Worm (Caenorhabditis elegans): ENCODE results near the gene pqn-27.

The pqn-27 gene

DNA sequence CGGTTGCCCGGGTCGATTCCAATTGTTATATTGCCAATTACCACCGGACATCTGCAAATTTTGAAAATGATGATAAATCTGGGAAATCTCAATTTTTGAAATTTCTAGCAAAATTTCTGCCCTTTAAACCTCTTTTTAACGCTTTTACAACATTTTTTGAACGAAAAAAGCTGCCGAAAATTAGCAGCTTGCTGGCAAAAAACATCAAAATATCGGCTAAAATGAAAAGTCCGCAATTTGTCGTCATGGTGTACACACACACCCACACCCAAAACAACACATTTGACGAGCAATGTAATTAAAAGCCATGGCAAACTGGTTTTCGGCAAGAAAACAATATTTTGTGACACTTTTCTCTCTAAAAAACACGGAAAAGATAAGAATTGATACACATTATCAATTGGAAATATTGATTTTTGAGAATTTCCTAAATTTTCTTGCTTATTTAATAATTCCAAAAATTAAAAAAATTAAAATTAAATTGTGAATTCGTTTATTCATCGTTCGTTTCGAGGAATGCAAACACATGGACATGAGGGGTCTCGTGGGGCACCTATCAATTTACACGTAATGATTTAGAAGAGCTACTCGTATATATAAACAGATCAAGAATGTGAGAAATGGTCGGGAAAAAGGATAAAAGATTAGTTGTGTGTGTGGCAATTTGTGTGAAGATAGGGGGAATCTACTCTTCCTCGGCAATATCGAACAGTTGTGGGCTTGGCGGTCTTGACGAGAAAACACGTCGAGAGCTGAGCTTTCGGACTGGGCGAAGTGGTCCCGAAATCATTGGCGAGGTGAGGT is at the start of gene pqn-27:
pqn-27 (minus strand) TSS at position 51 of the 804 bp plus-strand sequence.
- no peak for TF ChIP-seq unc-62 (GFP tag; optimal IDR thresholded peaks at IDR 0.05)

DNA sequence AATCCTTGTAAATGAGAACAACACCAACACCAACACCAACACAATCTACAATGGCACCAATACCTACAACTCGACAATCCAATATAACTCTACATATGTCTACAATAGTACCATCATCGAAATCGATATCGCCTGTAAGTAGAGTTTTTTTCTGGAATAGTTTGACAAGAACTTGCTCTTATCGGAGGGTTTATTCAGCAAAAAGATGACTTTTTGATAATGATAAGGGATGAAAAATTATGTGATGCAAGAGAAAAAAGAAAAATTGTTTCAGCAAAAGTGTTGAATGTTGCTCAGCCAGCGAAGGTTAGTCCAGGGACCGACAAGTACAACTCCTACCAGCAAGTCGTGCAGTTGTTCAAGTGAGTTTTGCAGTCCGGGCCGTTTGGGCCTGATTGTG is 48.2 kb upstream of the pqn-27 start:
- no peak for TF ChIP-seq unc-62 (GFP tag; optimal IDR thresholded peaks at IDR 0.05)

DNA sequence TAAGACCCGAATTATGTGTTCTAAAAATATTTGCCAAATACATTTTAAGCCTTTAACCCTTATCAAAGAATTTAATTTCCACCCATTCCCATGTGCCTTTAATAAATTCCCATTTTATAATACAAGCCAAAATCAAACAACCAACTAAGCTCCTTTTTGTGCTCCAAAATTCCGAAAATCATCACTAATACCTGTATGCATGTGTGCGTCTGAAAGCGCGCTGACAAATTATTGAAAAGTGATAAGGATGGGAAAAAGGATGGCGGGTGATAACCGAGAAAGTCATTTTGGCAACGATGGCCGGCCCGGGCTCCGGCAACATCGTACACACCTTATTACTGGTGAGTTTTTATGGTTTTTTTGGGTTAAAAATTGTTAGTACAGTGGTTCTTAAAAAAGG is 47.1 kb upstream of the pqn-27 start, which contains the start of gene nep-17:
nep-17 (plus strand) TSS at position 285 of the 400 bp plus-strand sequence.
- TF ChIP-seq unc-62 (GFP tag; optimal IDR thresholded peaks at IDR 0.05), result no peak

DNA sequence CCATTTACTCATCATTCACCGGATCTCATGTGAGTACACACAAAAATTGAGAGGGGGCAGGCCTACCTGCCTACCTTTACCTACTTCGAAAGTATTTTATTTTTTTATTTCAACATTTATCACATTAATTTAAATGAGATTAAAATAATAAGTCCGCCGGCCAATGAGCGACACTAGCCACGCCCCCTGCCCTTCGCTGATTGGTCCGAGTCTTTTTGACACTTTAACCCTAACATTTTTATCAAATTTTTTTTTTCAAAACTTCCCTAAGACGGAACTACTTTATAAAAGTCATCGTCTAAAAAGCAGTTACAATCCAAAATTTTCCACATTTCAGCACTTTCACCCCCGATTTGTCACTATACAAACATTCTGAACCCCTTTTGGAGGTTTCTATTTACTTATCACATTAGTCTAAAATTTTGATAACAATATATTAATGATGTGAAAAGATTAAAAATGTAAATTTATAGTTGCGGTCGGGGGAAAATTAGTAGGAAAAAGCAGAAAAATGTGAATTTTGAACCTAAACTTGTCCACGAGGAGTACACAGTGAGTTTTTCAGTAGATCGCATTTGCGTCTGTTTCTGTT is 45.6 kb upstream of the pqn-27 start:
- TF ChIP-seq unc-62 (GFP tag; optimal IDR thresholded peaks at IDR 0.05), result no peak

DNA sequence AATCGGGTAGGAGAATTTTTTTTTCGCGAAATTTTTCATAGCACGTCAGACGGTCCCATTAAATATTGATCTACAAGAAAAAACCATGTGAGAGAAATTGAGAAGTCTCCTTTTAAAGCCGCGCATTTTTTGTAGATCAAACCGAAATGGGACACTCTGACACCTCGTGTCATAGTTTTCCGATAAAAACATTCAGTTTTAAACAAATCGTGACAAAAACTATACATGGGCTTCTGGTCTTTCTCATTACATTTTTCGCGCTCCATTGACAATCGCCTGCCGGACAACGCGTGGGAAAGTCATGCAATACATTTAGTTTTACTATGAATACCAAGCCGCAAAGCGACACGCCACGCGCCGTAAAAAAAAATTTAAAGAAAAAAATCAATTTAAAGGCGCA is 44.9 kb upstream of the pqn-27 start:
- TF ChIP-seq unc-62 (GFP tag; optimal IDR thresholded peaks at IDR 0.05), result no peak

DNA sequence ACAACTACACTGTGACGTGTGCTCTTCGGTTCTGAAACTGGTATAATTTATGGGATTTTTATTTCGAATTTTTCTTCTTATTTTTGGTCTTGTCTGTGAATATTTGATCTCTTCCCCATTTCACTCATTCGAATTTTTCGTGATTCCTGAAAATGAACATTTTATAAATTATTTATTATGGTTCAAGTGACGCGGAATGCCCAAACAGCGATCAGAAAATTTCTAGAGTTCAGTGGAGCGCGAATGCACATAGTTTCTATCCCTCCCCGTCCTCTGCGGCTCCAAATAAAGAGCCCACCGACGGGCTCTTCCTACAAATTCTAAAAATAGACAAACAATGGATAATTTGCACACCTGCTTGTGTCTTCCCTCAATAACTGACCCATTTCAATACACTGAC is 43.2 kb upstream of the pqn-27 start, which contains the start of gene F54F11.1:
F54F11.1 (plus strand) TSS at position 301 of the 400 bp plus-strand sequence.
- TF ChIP-seq unc-62 (GFP tag; optimal IDR thresholded peaks at IDR 0.05), result no peak

DNA sequence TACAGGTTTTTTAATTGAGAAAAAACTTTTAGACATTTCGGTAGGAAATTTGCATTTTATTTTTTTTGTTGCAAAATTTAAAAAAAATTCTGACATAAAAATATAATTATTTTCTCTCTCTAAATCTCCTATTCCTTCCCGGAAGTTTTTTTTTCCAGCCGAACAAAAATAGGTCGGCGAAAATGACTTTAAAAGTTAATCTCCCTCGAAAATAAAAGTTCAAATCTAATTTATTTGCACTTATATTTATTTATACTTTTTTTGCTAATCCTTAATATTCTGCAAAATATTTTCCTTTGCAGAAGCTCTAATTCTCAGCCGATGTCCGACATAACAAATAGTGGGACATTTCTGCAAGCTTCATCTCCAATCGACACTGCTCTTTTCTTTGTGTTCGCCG is 41.1 kb upstream of the pqn-27 start, which contains the start of gene F45H10.5:
F45H10.5 (plus strand) TSS at position 301 of the 400 bp plus-strand sequence.
- TF ChIP-seq unc-62 (GFP tag; optimal IDR thresholded peaks at IDR 0.05), result no peak

DNA sequence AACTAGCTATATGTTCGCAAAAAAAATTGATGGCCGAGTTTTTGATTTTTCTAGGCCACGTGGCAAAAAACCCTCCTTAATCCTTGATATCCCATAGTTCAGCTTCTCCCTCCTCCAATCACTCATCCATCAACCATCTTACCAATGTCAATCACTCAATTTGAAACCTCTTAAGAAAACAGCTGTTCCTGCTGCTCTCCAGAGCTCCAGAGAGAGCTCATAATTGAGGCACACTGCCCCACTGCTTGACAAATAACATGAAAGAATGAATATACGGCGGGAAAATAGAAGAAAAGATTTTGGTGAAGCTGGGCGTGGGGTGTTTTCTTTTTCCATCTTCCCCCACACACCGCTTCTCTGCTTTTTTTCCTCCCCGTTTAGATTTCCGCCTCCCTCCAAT is 40.1 kb upstream of the pqn-27 start:
- no peak for TF ChIP-seq unc-62 (GFP tag; optimal IDR thresholded peaks at IDR 0.05)

DNA sequence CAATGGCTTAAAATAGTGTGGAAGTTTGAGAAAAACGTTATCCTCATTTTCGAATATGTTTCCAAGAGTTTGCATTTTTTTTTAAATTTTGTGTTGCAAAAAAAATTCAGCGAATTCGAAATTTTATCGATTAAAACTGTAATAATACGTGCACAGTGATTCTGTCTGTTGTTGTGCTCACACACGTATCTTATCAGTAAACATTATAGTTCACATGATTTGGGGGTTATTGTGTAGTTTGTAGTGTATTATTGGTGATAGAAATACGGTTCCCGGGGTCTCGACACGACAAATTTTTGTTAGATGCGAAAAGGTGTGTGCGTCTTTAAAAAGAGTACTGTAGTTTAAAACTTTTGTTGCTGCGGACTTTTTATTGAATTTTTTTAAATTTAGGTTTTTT is 35.3 kb upstream of the pqn-27 start, which contains the start of gene drr-1:
drr-1 (minus strand) TSS at position 183 of the 400 bp plus-strand sequence.
- TF ChIP-seq unc-62 (GFP tag; optimal IDR thresholded peaks at IDR 0.05), result no peak

DNA sequence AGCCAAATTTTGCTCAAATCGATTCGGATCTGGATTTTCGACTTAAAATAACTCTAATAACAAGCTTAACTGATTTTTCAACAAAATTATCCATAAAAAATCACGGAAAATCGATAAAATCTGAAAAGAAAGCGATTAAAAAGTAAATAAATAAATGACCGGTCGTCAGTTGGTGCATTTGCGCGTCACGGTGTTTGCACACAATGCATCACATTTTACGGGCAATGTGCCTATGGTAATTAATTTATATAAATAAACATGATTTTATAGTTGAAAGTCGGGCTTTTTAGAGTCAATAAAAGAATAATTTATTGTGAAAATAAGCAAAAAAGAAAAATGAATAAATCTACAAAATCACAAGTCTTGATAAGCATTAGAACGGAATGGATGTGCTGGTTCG is 34.3 kb upstream of the pqn-27 start:
- no peak for TF ChIP-seq unc-62 (GFP tag; optimal IDR thresholded peaks at IDR 0.05)

DNA sequence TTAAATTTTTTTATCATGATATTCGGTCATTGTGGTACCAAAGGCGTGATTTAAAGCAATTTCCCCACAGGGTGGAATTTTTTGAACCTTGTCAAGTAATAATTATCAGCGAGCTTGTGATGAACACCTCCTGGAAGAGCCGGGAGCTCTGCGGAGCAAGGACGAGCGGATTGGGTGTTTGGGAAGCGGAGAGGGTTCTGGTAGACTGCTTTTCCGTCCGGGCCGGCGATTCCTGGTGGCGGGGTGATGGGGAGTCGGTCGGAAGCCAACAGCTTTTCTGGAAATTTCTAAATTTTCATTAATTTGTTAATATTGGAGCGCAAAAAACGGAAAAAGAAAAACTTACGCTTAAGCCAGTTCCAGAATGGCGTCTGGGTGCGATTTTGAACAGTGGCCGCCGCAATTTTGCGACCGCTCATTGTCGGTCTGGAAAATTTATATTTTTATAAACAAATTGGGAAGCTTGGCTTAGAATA is 33.8 kb upstream of the pqn-27 start, which contains the start of gene ndua-7:
ndua-7 (minus strand) TSS at position 426 of the 476 bp plus-strand sequence.
- no peak for TF ChIP-seq unc-62 (GFP tag; optimal IDR thresholded peaks at IDR 0.05)

DNA sequence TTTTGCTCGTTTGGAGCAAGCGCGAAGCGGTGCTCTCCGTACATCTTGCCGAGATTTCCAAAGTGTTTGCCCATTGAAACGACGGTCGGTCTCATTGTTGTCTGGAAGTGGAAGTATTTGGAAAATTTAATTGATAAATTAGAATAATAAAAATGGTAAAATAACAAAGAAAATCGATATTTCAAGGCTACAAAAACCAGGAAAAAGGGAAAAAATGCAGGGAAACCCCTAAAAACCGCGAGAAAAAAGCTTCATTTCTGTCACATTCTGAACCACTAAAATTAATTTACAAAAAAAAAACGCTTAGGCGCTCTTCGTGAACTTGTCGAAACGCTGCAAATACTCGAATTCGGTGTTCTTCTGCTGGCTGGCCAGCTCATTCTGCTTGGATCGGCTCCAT is 32.5 kb upstream of the pqn-27 start, which contains the start of gene F45H10.2:
F45H10.2 (minus strand) TSS at position 101 of the 400 bp plus-strand sequence.
- no peak for TF ChIP-seq unc-62 (GFP tag; optimal IDR thresholded peaks at IDR 0.05)

DNA sequence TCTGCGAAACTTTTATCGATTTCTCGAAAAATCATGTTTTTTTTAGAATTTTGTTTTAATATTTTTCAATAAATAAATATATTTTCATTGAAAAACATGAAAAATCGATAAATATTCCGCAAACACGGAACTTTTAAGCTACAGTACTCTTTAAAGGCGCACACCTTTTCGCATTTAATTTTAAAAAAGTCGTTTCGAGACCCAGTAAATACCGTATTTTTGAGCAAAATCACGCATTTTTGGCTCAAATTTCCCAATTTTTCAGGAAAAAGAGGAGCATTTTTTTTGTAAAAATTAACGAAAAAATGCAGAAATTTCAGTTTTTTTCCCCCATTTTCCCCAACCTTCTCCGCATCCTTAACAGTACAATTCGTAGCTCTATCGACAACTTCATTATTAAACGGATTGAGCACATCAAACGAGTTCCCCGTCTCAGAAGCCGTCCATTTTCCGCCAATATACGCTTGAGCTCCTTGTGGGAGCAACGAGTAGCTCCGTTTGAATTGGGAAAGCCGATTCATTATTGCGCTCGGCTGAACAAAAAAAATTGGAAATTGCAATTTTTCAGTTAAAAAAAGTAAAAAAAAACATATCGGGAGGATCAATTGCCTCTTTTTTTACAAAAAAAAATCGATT is 30.9 kb upstream of the pqn-27 start, which contains the start of gene alh-7:
alh-7 (minus strand) TSS at position 533 of the 636 bp plus-strand sequence.
- TF ChIP-seq unc-62 (GFP tag; optimal IDR thresholded peaks at IDR 0.05), result no peak

DNA sequence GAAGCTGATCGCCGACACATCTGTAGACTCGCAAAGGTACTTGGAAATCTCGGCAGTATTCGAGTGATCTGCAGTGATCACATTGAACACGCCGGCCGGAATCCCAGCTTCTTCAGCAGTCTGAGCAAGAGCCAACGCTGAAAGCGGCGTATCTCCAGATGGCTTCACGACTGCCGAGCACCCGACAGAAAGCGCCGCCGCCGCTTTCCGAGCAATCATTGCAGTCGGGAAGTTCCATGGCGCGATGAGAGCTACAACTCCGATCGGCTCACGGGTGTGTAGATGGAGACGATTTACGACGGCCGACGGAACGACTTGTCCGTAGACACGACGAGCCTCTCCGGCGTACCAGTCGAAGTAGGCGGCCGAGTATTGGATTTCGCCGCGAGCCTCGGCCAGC is 29.5 kb upstream of the pqn-27 start:
- TF ChIP-seq unc-62 (GFP tag; optimal IDR thresholded peaks at IDR 0.05), result no peak

DNA sequence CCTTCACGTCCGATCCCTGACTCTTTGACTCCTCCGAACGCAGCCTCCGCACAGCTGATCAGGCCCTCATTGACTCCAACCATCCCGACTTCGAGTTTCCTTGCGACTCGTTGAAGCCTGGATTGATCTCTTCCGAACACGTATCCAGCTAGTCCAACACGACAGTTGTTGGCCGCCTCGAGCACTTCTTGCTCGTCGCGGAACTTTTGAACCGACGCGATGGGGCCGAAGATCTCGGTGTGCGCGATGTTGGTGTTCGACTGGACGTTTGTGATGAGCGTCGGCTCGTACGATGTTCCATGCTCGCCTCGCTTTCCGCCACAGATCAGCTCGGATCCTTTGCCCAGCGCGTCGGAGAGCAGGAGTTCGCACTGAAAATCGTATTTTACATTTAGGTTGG is 27.1 kb upstream of the pqn-27 start:
- TF ChIP-seq unc-62 (GFP tag; optimal IDR thresholded peaks at IDR 0.05), result no peak

DNA sequence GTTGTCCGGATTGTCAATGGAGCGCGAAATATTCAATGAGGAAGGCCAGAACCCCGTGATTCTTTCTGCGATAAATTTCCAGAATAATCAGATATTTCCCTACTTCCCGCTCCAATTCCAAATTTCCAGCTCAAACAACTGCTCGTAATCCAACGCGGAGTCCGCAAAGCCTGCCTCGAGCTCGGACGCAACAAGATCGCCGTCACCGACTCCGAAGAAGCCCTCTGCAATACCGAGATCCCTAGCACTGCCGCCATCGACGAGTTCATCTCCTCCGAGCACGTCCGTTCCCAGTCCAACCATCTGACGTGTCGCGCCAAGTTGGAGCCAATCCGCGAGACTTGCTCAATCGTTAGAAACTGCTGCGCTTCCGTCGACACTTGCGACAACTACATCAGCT is 24.7 kb upstream of the pqn-27 start:
- TF ChIP-seq unc-62 (GFP tag; optimal IDR thresholded peaks at IDR 0.05), result no peak
